Fruit fly (Drosophila melanogaster) whole organism, pupa: ENCODE results near the gene nudC.

Experiments used
- CG13204 ChIP-seq: fragments of 200-800 bp; sonication (Bioruptor generic); optimal IDR thresholded peaks from 2 replicates; lab custom pipeline; 2018; ENCODE audit warnings: missing biosample characterization, mild to moderate bottlenecking, missing genetic modification characterization, moderate library complexity
- CG17806 ChIP-seq: fragments of 200-800 bp; sonication (Bioruptor generic); optimal IDR thresholded peaks from 2 replicates; lab custom pipeline; 2018; ENCODE audit warnings: missing biosample characterization, mild to moderate bottlenecking, missing genetic modification characterization, moderate library complexity
- EcR ChIP-seq: fragments of 200-800 bp; sonication (Bioruptor generic); optimal IDR thresholded peaks from 3 replicates; lab custom pipeline; 2019; ENCODE audit warnings: missing biosample characterization, missing genetic modification characterization, mild to moderate bottlenecking, moderate library complexity, missing genetic modification reagents

dm6 chr3L:16840540-16840939, 35.7 kb downstream of the nudC start:
- no peak for TF ChIP-seq EcR (GFP tag; lab: Kevin White, UChicago)
- TF ChIP-seq CG13204 (GFP tag; lab: Kevin White, UChicago): no peak
- no peak for TF ChIP-seq CG17806 (tag; lab: Kevin White, UChicago)
